Fruit fly (Drosophila melanogaster): Measurements from ENCODE around the gene CG10237.
A peak's percentile ranks its signal among the peaks of the same experiment; 100 is the strongest.

CG10237 gene

DNA sequence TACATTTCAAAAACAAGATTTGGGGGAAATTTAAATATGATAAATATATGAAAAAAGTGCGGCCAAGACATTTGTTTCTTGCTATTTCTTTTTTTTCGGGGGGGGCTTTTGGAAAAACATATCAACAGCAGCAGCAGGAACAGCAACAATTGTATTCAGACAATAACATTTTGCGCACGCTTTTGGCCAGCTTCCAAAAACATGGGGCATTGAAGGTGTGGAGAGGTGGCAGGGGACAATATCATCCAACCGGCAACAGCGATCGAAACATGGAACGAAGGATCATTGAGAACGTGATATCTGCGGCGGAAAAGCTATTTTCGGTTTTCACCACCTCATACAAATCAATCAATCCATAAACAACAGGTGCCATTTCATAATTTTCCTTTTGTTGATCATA is 40.6 kb downstream of the CG10237 start (continued):
- no peak for TF ChIP-seq exex (tag; optimal IDR thresholded peaks at IDR 0.05)
- TF ChIP-seq CG17912 (GFP tag; optimal IDR thresholded peaks at IDR 0.05): no peak
- TF ChIP-seq CG3726 (GFP tag; IDR thresholded peaks at IDR 0.05): no peak
- TF ChIP-seq en (GFP tag; optimal IDR thresholded peaks at IDR 0.05): no peak
- no peak for TF ChIP-seq CG8765 (GFP tag; IDR thresholded peaks at IDR 0.05)
- TF ChIP-seq CG14014 (GFP tag; IDR thresholded peaks at IDR 0.05): no peak
- no peak for TF ChIP-seq prd (optimal IDR thresholded peaks at IDR 0.05)
- TF ChIP-seq prd (GFP tag; IDR thresholded peaks at IDR 0.05): no peak

DNA sequence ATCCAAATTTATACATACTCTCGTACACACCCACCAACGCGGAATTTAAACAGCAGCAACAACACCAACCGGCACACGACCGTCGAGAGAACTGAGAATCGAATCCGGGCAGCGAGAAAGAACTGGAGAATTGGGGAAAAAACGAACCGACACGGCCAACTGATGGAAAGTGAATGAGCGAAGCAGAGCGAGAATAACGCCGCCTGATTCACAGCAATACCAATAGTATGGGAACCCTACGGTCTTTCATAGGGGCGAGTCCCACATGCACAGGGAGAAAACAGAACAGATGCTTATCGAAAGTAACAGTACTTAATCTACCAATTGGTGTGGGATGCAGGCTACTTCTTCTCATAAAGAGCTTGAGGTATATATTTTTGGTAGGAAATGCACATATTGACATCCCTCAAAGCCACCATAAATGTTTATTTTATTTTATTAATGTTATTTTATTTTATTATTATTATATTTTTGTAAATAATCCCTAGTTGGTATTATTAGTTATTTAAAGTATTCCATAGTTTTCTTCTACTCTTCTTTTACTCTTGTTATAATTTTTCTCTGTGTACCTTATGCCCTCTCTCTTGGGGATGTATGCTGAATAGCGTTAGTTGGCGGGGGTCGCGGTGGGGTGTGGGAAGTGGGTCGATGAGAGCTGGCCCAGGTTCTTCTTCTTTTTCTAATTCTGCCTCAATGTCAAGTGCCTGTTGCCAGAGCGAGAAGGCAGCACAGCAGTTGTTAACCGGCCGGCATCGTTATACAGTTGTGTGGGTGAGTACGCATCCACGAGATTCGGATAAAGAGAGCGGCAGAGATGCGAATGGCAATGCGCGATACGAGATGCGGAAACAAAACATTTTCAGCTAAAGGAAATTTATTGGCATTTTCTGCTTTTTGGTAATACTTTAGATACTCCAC is 44.0 kb downstream of the CG10237 start, which contains the start of gene CG17544:
Gene CG17544, minus strand, starts transcription at position 177 of the 918 bp plus-strand sequence.
- TF ChIP-seq Nf-YC (tag; optimal IDR thresholded peaks at IDR 0.05): peak; percentile 80
- peak; percentile 64 for TF ChIP-seq CG30431 (GFP tag; optimal IDR thresholded peaks at IDR 0.05)
- no peak for TF ChIP-seq CG12236 (GFP tag; optimal IDR thresholded peaks at IDR 0.05)
- peak; percentile 92 for TF ChIP-seq onecut (GFP tag; IDR thresholded peaks at IDR 0.05)
- peak; percentile 19 for TF ChIP-seq CG8290 (GFP tag; optimal IDR thresholded peaks at IDR 0.05)
- TF ChIP-seq CG8290 (tag; optimal IDR thresholded peaks at IDR 0.05): peak in 1 of 2 experiments; percentile 75
- TF ChIP-seq Hr3 (GFP tag; optimal IDR thresholded peaks at IDR 0.05): peak; percentile 86
- TF ChIP-seq ERR (GFP tag; optimal IDR thresholded peaks at IDR 0.05): peak; percentile 40
- peak; percentile 79 for TF ChIP-seq dmrt11E (tag; optimal IDR thresholded peaks at IDR 0.05)
- TF ChIP-seq cas (GFP tag; IDR thresholded peaks at IDR 0.05): no peak
- no peak for TF ChIP-seq tup (GFP tag; optimal IDR thresholded peaks at IDR 0.05)
- no peak for TF ChIP-seq Scr (GFP tag; IDR thresholded peaks at IDR 0.05; ENCODE audit: partially characterized antibody)
- TF ChIP-seq slou (GFP tag; optimal IDR thresholded peaks at IDR 0.05): no peak
- no peak for TF ChIP-seq CG18476 (GFP tag; optimal IDR thresholded peaks at IDR 0.05)
- TF ChIP-seq esg (GFP tag; conservative IDR thresholded peaks at IDR 0.05): peak; percentile 40
- TF ChIP-seq CG11560 (tag; IDR thresholded peaks at IDR 0.05): 0 out of 3 replicates have a peak, but pooled peaks have one; percentile 8
- peak; percentile 53 for TF ChIP-seq unpg (GFP tag; optimal IDR thresholded peaks at IDR 0.05)
- TF ChIP-seq ash1 (GFP tag; optimal IDR thresholded peaks at IDR 0.05): no peak
- TF ChIP-seq CG8359 (GFP tag; optimal IDR thresholded peaks at IDR 0.05; ENCODE audit: borderline replicate concordance): peak; percentile 71
- peak; percentile 74 for TF ChIP-seq CG9817 (tag; optimal IDR thresholded peaks at IDR 0.05)
- no peak for TF ChIP-seq Max (GFP tag; optimal IDR thresholded peaks at IDR 0.05)
- TF ChIP-seq Mad (GFP tag; optimal IDR thresholded peaks at IDR 0.05): no peak
- 0 out of 2 replicates have a peak, but pooled peaks have one; percentile 30 for TF ChIP-seq E2f1 (GFP tag; IDR thresholded peaks at IDR 0.05)
- no peak for TF ChIP-seq sim (GFP tag; IDR thresholded peaks at IDR 0.05)
- no peak for TF ChIP-seq gt (GFP tag; IDR thresholded peaks at IDR 0.05)
- TF ChIP-seq CG9437 (GFP tag; optimal IDR thresholded peaks at IDR 0.05): peak; percentile 82
- no peak; the same call in 2 of the 3 replicates for TF ChIP-seq CG14050 (GFP tag; IDR thresholded peaks at IDR 0.05)
- TF ChIP-seq scrt (GFP tag; optimal IDR thresholded peaks at IDR 0.05): peak; percentile 88
- TF ChIP-seq Hsf (GFP tag; optimal IDR thresholded peaks at IDR 0.05): peak; percentile 26
- peak; percentile 90 for TF ChIP-seq CoRest (tag; optimal IDR thresholded peaks at IDR 0.05)
- TF ChIP-seq CG10274 (GFP tag; optimal IDR thresholded peaks at IDR 0.05): peak; percentile 56
- TF ChIP-seq Adf1 (GFP tag; IDR thresholded peaks at IDR 0.05): peak; percentile 48; the same call in 1 of the 2 replicates
- peak; percentile 30; the same call in 1 of the 2 replicates for TF ChIP-seq CG4360 (GFP tag; IDR thresholded peaks at IDR 0.05)
- no peak for TF ChIP-seq MESR4 (GFP tag; optimal IDR thresholded peaks at IDR 0.05)
- peak; percentile 57 for TF ChIP-seq Antp (GFP tag; optimal IDR thresholded peaks at IDR 0.05)
- TF ChIP-seq Mes4 (GFP tag; optimal IDR thresholded peaks at IDR 0.05): no peak
- TF ChIP-seq CG11093 (GFP tag; IDR thresholded peaks at IDR 0.05): peak; percentile 50; the same call in 1 of the 3 replicates
- peak; percentile 31 for TF ChIP-seq CG34376 (GFP tag; optimal IDR thresholded peaks at IDR 0.05)
- peak; percentile 74 for TF ChIP-seq CG7839 (tag; optimal IDR thresholded peaks at IDR 0.05)
- no peak for TF ChIP-seq bigmax (GFP tag; optimal IDR thresholded peaks at IDR 0.05)
